Worm (Caenorhabditis elegans): Measurements from ENCODE around the gene C26B2.8.
A peak's percentile ranks its signal among the peaks of the same experiment; 100 is the strongest.

Gene C26B2.8

DNA sequence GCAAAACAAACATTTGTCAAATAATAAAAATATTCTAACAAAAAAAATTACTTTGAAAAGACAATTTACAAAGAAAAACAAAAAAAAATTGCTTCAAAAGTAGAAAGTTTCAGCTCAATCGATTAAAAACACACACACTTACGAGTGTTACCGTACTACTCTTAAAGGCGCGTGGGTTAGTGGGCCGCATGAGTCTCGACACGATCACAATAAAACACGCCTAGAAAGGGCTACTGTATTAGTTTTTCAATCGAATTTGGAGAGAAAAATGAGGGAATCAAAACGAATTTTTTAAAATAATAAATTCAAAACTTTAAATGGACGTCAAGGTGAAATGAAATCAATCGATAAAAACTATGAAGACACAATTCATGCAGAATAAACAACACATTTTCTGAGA, 3.4 kb upstream of the C26B2.8 start:
- TF ChIP-seq unc-130 (GFP tag; optimal IDR thresholded peaks at IDR 0.05) (peak; percentile 7), lin-38 (GFP tag; IDR thresholded peaks at IDR 0.05) (peak; percentile 23; the same call in 1 of the 2 replicates), lsy-2 (tag; optimal IDR thresholded peaks at IDR 0.05) (peak in 1 of 2 experiments; percentile 42), dmd-8 (GFP tag; IDR thresholded peaks at IDR 0.05) (no peak)

DNA sequence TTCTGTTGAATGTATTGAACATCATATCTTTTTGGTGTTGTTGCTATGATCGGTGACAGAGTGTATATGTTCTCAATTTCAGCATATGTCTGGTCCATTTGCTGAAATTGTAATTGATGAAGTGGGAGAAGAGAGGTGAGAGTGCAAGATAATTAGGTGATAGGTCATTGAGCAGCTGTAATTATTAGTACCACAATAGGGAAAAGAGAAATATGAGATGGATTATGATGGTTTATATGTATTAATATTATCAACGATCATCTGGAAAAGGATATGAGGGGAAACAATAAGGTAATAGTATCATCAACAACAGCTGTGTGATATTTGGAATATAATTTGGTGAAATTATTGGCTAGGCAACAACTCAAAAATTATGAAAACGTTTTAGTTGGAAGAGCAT, 1.6 kb upstream of the C26B2.8 start, which contains the start of gene Y42H9B.3:
TSS of gene Y42H9B.3 (minus strand) at position 101 of the 400 bp plus-strand sequence.
- no peak for TF ChIP-seq lsy-2 (tag; optimal IDR thresholded peaks at IDR 0.05)
- TF ChIP-seq ztf-7 (tag; optimal IDR thresholded peaks at IDR 0.05): no peak
- no peak for TF ChIP-seq arid-1 (GFP tag; conservative IDR thresholded peaks at IDR 0.05)
- no peak for TF ChIP-seq Y5F2A.4 (GFP tag; optimal IDR thresholded peaks at IDR 0.05)
- no peak for TF ChIP-seq dve-1 (tag; optimal IDR thresholded peaks at IDR 0.05; ENCODE audit: insufficient read depth)
- TF ChIP-seq lin-13 (GFP tag; optimal IDR thresholded peaks at IDR 0.05): no peak
- TF ChIP-seq mdt-29 (GFP tag; IDR thresholded peaks at IDR 0.05): no peak
- TF ChIP-seq fkh-10 (GFP tag; optimal IDR thresholded peaks at IDR 0.05): no peak
- TF ChIP-seq dmd-6 (GFP tag; IDR thresholded peaks at IDR 0.05): no peak
- no peak for TF ChIP-seq cey-2 (tag; optimal IDR thresholded peaks at IDR 0.05; ENCODE audit: borderline replicate concordance, insufficient read depth)
- TF ChIP-seq nhr-111 (GFP tag; optimal IDR thresholded peaks at IDR 0.05): no peak
- no peak for TF ChIP-seq lin-39 (tag; optimal IDR thresholded peaks at IDR 0.05)
- TF ChIP-seq dmd-8 (GFP tag; IDR thresholded peaks at IDR 0.05): no peak
- TF ChIP-seq T20F7.1 (GFP tag; optimal IDR thresholded peaks at IDR 0.05): no peak
- no peak for TF ChIP-seq lin-29 (GFP tag; IDR thresholded peaks at IDR 0.05)

DNA sequence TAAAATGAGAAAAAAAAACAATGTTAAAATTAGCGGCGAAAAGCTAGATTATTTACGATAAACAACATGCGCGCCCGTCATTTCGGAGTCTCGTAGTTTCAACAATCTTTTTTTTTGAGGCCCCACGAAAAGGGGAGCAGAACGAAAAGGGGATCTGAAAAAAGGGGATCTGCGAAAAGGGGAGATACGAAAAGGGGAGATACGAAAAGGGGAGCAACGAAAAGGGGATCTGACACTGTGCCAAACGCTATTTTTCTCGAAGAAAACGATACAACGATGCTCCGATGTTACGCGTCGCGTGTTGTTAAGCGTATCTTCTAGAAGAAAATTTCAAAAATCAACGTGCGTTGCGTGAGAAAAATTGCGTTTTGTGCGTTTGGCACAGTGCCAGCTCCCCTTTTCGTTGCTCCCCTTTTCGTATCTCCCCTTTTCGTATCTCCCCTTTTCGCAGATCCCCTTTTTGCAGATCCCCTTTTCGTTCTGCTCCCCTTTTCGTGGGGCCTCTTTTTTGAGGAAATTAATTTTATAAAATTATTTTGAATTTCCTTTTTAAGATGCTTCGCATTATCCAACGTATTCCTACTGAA, 1.9 kb downstream of the C26B2.8 start, which contains the start of gene C26B2.7:
TSS of gene C26B2.7 (plus strand) at position 549 of the 587 bp plus-strand sequence.
- TF ChIP-seq fkh-10 (GFP tag; optimal IDR thresholded peaks at IDR 0.05) (peak; percentile 11), madf-9 (GFP tag; conservative IDR thresholded peaks at IDR 0.05) (peak; percentile 70; the same call in 1 of the 2 replicates), unc-130 (GFP tag; optimal IDR thresholded peaks at IDR 0.05) (peak; percentile 82), aha-1 (tag) (peak; percentile 68), lin-29 (GFP tag; IDR thresholded peaks at IDR 0.05) (0 out of 2 replicates have a peak, but pooled peaks have one; percentile 31), ctbp-1 (GFP tag; IDR thresholded peaks at IDR 0.05) (peak; percentile 61), tra-1 (GFP tag; IDR thresholded peaks at IDR 0.05) (0 out of 2 replicates have a peak, but pooled peaks have one; percentile 53), zfp-3 (GFP tag; conservative IDR thresholded peaks at IDR 0.05) (peak; percentile 71; the same call in 1 of the 2 replicates), hmg-1.1 (GFP tag; IDR thresholded peaks at IDR 0.05) (peak; percentile 60), daf-19 (GFP tag; conservative IDR thresholded peaks at IDR 0.05) (0 out of 2 replicates have a peak, but pooled peaks have one; percentile 16), hlh-30 (tag; optimal IDR thresholded peaks at IDR 0.05; ENCODE audit: insufficient read depth) (peak; percentile 34), mes-2 (tag; optimal IDR thresholded peaks at IDR 0.05; ENCODE audit: poor library complexity, severe bottlenecking) (peak; percentile 96), mxl-3 (GFP tag; optimal IDR thresholded peaks at IDR 0.05) (peak; percentile 59), R02D3.7 (tag; optimal IDR thresholded peaks at IDR 0.05) (peak; percentile 49), lim-7 (GFP tag; IDR thresholded peaks at IDR 0.05) (peak; percentile 69; the same call in 1 of the 2 replicates), arid-1 (GFP tag; conservative IDR thresholded peaks at IDR 0.05) (peak; percentile 66), F37D6.2 (tag; optimal IDR thresholded peaks at IDR 0.05) (peak; percentile 16), snpc-1.2 (GFP tag; IDR thresholded peaks at IDR 0.05) (peak; percentile 76), ZK337.2 (GFP tag; IDR thresholded peaks at IDR 0.05) (peak; percentile 88), dpl-1 (GFP tag; optimal IDR thresholded peaks at IDR 0.05) (peak; percentile 74), Y48G9A.11 (GFP tag; IDR thresholded peaks at IDR 0.05) (peak; percentile 99), T20F7.1 (GFP tag; optimal IDR thresholded peaks at IDR 0.05) (peak; percentile 94), duxl-1 (tag; optimal IDR thresholded peaks at IDR 0.05; ENCODE audit: poor library complexity) (peak; percentile 20), rbr-2 (tag; optimal IDR thresholded peaks at IDR 0.05) (peak; percentile 67), lsy-2 (tag; optimal IDR thresholded peaks at IDR 0.05) (peak; percentile 59 to 63), lin-38 (GFP tag; IDR thresholded peaks at IDR 0.05) (peak; percentile 80), mdt-29 (GFP tag; IDR thresholded peaks at IDR 0.05) (peak; percentile 6; the same call in 1 of the 2 replicates), nhr-11 (tag; optimal IDR thresholded peaks at IDR 0.05) (peak; percentile 41), hlh-11 (tag; optimal IDR thresholded peaks at IDR 0.05) (peak; percentile 29), D1046.2 (GFP tag; IDR thresholded peaks at IDR 0.05) (peak; percentile 76), nhr-6 (tag; optimal IDR thresholded peaks at IDR 0.05) (peak; percentile 34), dmd-6 (GFP tag; IDR thresholded peaks at IDR 0.05) (peak; percentile 71), lin-13 (GFP tag; optimal IDR thresholded peaks at IDR 0.05) (peak; percentile 39), egl-43 (GFP tag; IDR thresholded peaks at IDR 0.05) (peak; percentile 67; the same call in 1 of the 2 replicates), vab-7 (GFP tag; IDR thresholded peaks at IDR 0.05) (peak; percentile 85), dve-1 (tag; optimal IDR thresholded peaks at IDR 0.05; ENCODE audit: insufficient read depth) (peak; percentile 30)

Measured in whole organism, L4 larva.